Worm (Caenorhabditis elegans): ENCODE measurements around the gene unc-3.

DNA sequence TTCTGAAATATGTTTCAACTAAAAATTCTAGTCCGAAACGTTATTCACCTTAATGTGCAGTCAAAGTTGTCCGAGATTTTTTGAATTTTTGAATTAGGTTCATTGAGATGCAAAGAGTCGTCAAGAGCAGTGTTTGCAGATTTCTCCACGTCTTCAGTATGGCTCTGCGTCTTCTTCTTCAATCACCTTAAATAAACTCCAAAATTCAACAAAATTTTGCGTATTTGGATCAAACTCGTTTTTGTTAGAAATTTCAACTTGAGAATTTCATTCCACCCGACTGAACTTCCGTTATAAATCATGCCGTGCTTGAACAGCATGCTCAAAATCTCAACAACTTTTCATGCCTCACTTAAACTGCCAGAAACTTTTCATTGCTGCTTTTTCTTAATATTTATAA, 38.7 kb downstream of the unc-3 start, which contains the start of gene T04C10.3:
- TF ChIP-seq zip-11 (GFP tag; IDR thresholded peaks at IDR 0.05) (no peak), fos-1 (tag; optimal IDR thresholded peaks at IDR 0.05) (no peak), nhr-6 (tag; optimal IDR thresholded peaks at IDR 0.05) (no peak), jun-1 (tag; optimal IDR thresholded peaks at IDR 0.05) (no peak), ama-1 (optimal IDR thresholded peaks at IDR 0.05) (no peak), unc-62 (GFP tag; optimal IDR thresholded peaks at IDR 0.05 in 1 of 2) (no peak), unc-62 (tag; optimal IDR thresholded peaks at IDR 0.05) (no peak), nhr-10 (tag; optimal IDR thresholded peaks at IDR 0.05) (no peak), F44E2.7 (GFP tag; IDR thresholded peaks at IDR 0.05) (no peak), lin-1 (GFP tag; IDR thresholded peaks at IDR 0.05) (no peak), aly-2 (tag; optimal IDR thresholded peaks at IDR 0.05) (no peak)

All from whole organism, L4 larva.